Worm (Caenorhabditis elegans) whole organism, young adult: ENCODE data around the gene gst-6.

Source experiments
- B0336.3 ChIP-seq: fragments of 200-800 bp; sonication (Bioruptor generic); IDR thresholded peaks from 2 replicates; pipeline ENCODE4 v1.3.6; 2022; ENCODE audit warnings: missing genetic modification characterization, missing compliant biosample characterization
- F10E7.11 ChIP-seq: sonication (generic microtip); optimal IDR thresholded peaks from 2 replicates; lab custom pipeline; 2017; ENCODE audit warnings: mild to moderate bottlenecking, missing genetic modification characterization, moderate library complexity, missing compliant biosample characterization
- F49E8.2 ChIP-seq: sonication (generic microtip); optimal IDR thresholded peaks from 3 replicates; lab custom pipeline; 2017; ENCODE audit warnings: missing genetic modification characterization, mild to moderate bottlenecking, missing compliant biosample characterization, antibody characterized with exemption, moderate library complexity; ENCODE audit not compliant: insufficient read depth
- F55B11.4 ChIP-seq: sonication (generic microtip); optimal IDR thresholded peaks from 2 replicates; lab custom pipeline; 2016; ENCODE audit warnings: missing compliant biosample characterization, missing genetic modification characterization, borderline replicate concordance; ENCODE audit not compliant: insufficient read depth
- F57C9.4 ChIP-seq: sonication (generic microtip); optimal IDR thresholded peaks from 2 replicates; lab custom pipeline; 2017; ENCODE audit warnings: mild to moderate bottlenecking, missing genetic modification characterization, missing compliant biosample characterization
- K11D2.4 ChIP-seq: fragments of 200-800 bp; sonication (Bioruptor generic); IDR thresholded peaks from 2 replicates; pipeline ENCODE4 v1.3.6; 2022; ENCODE audit warnings: missing genetic modification reagents, missing genetic modification characterization, missing compliant biosample characterization
- K12H6.12 ChIP-seq: fragments of 200-800 bp; sonication (Bioruptor generic); optimal IDR thresholded peaks from 2 replicates; lab custom pipeline; 2018; ENCODE audit warnings: mild to moderate bottlenecking, missing genetic modification characterization, missing compliant biosample characterization
- T26A5.8 ChIP-seq: sonication (generic microtip); optimal IDR thresholded peaks from 2 replicates; lab custom pipeline; 2016; ENCODE audit warnings: missing genetic modification characterization, missing compliant biosample characterization
- Y53G8AR.9 ChIP-seq: fragments of 200-800 bp; sonication (Bioruptor generic); conservative IDR thresholded peaks from 2 replicates; pipeline ENCODE4 v1.3.6; 2022; ENCODE audit warnings: missing genetic modification reagents, missing genetic modification characterization, missing compliant biosample characterization
- Y56A3A.18 ChIP-seq: fragments of 200-800 bp; sonication (Bioruptor generic); IDR thresholded peaks from 2 replicates; pipeline ENCODE4 v1.3.6; 2022; ENCODE audit warnings: missing genetic modification reagents, missing genetic modification characterization, missing compliant biosample characterization
- Y79H2A.3 ChIP-seq: fragments of 200-800 bp; sonication (Bioruptor generic); conservative IDR thresholded peaks from 2 replicates; pipeline ENCODE4 v1.3.6; 2022; ENCODE audit warnings: missing genetic modification reagents, missing genetic modification characterization, missing compliant biosample characterization
- ZK185.1 ChIP-seq: sonication (generic microtip); optimal IDR thresholded peaks from 2 replicates; lab custom pipeline; 2016; ENCODE audit warnings: mild to moderate bottlenecking, missing genetic modification characterization, missing compliant biosample characterization; ENCODE audit not compliant: poor library complexity, severe bottlenecking
- aptf-3 ChIP-seq: fragments of 200-800 bp; sonication (Bioruptor generic); IDR thresholded peaks from 2 replicates; pipeline ENCODE4 v1.3.6; 2022; ENCODE audit warnings: missing genetic modification characterization, missing compliant biosample characterization
- attf-5 ChIP-seq: fragments of 200-800 bp; sonication (Bioruptor generic); optimal IDR thresholded peaks from 2 replicates; lab custom pipeline; 2018; ENCODE audit warnings: mild to moderate bottlenecking, missing genetic modification characterization, missing compliant biosample characterization
- cebp-2 ChIP-seq: fragments of 200-800 bp; sonication (Bioruptor generic); IDR thresholded peaks from 2 replicates; pipeline ENCODE4 v1.3.6; 2022; ENCODE audit warnings: missing genetic modification characterization, missing compliant biosample characterization
- ceh-100 ChIP-seq: fragments of 200-800 bp; sonication (Bioruptor generic); IDR thresholded peaks from 2 replicates; pipeline ENCODE4 v1.3.6; 2022; ENCODE audit warnings: missing genetic modification reagents, missing genetic modification characterization, missing compliant biosample characterization
- ceh-27 ChIP-seq: fragments of 200-800 bp; sonication (Bioruptor generic); optimal IDR thresholded peaks from 2 replicates; lab custom pipeline; 2018; ENCODE audit warnings: mild to moderate bottlenecking, missing genetic modification characterization, moderate library complexity, missing compliant biosample characterization
- ceh-40 ChIP-seq: fragments of 200-800 bp; sonication (Bioruptor generic); IDR thresholded peaks from 2 replicates; pipeline ENCODE4 v1.3.6; 2022; ENCODE audit warnings: missing genetic modification characterization, missing compliant biosample characterization
- ceh-79 ChIP-seq: sonication (generic microtip); optimal IDR thresholded peaks from 2 replicates; lab custom pipeline; 2017; ENCODE audit warnings: mild to moderate bottlenecking, missing genetic modification characterization, missing compliant biosample characterization
- chd-7 ChIP-seq: sonication (generic microtip); optimal IDR thresholded peaks from 2 replicates; lab custom pipeline; 2016; ENCODE audit warnings: mild to moderate bottlenecking, missing genetic modification characterization, moderate library complexity, missing compliant biosample characterization
- die-1 ChIP-seq: sonication (generic microtip); optimal IDR thresholded peaks from 2 replicates; lab custom pipeline; 2016; ENCODE audit warnings: missing genotype, mild to moderate bottlenecking, missing genetic modification characterization, missing compliant biosample characterization
- efl-1 ChIP-seq: fragments of 150-350 bp; optimal IDR thresholded peaks from 2 replicates; lab custom pipeline; 2014; ENCODE audit warnings: missing biosample characterization, missing genetic modification reagents, missing genetic modification characterization
- egl-44 ChIP-seq: fragments of 200-800 bp; sonication (Bioruptor generic); IDR thresholded peaks from 2 replicates; pipeline ENCODE4 v1.3.6; 2022; ENCODE audit warnings: missing genetic modification reagents, missing genetic modification characterization, missing compliant biosample characterization
- egrh-3 ChIP-seq: fragments of 200-800 bp; sonication (Bioruptor generic); IDR thresholded peaks from 2 replicates; pipeline ENCODE4 v1.3.6; 2022; ENCODE audit warnings: missing genetic modification reagents, missing genetic modification characterization, missing compliant biosample characterization
- ekl-4 ChIP-seq: fragments of 200-800 bp; sonication (Bioruptor generic); IDR thresholded peaks from 2 replicates; pipeline ENCODE4 v1.3.6; 2022; ENCODE audit warnings: missing genetic modification reagents, missing genetic modification characterization, missing compliant biosample characterization
- hmg-20 ChIP-seq: fragments of 200-800 bp; sonication (Bioruptor generic); IDR thresholded peaks from 2 replicates; pipeline ENCODE4 v1.3.6; 2022; ENCODE audit warnings: missing genetic modification reagents, missing genetic modification characterization, missing compliant biosample characterization
- hrde-1 ChIP-seq: sonication (generic microtip); optimal IDR thresholded peaks from 2 replicates; lab custom pipeline; 2016; ENCODE audit warnings: missing genetic modification characterization, mild to moderate bottlenecking, missing compliant biosample characterization, moderate library complexity, missing genotype, missing genetic modification reagents, borderline replicate concordance
- lag-1 ChIP-seq: fragments of 200-800 bp; sonication (Bioruptor generic); IDR thresholded peaks from 2 replicates; pipeline ENCODE4 v1.3.6; 2022; ENCODE audit warnings: missing genetic modification reagents, missing genetic modification characterization, missing compliant biosample characterization
- let-526 ChIP-seq: fragments of 200-800 bp; sonication (Bioruptor generic); IDR thresholded peaks from 2 replicates; pipeline ENCODE4 v1.3.6; 2022; ENCODE audit warnings: missing genetic modification reagents, missing genetic modification characterization, missing compliant biosample characterization
- let-607 ChIP-seq, 2 experiments: fragments of 200-800 bp in 1 of 2; sonication (Bioruptor generic) in 1 of 2; sonication (generic microtip) in 1 of 2; optimal IDR thresholded peaks; 2 replicates each; lab custom pipeline; 2016 to 2018; ENCODE audit warnings: mild to moderate bottlenecking in 2 of 2, missing compliant biosample characterization in 2 of 2, missing genetic modification characterization in 2 of 2, moderate library complexity in 2 of 2, missing genotype in 1 of 2
- lir-1 ChIP-seq: fragments of 200-800 bp; sonication (Bioruptor generic); conservative IDR thresholded peaks from 2 replicates; pipeline ENCODE4 v1.3.6; 2022; ENCODE audit warnings: missing genetic modification reagents, missing genetic modification characterization, missing compliant biosample characterization
- madf-3 ChIP-seq: fragments of 200-800 bp; sonication (Bioruptor generic); IDR thresholded peaks from 2 replicates; pipeline ENCODE4 v1.3.6; 2022; ENCODE audit warnings: missing genetic modification reagents, missing genetic modification characterization, missing compliant biosample characterization
- mel-28 ChIP-seq: sonication (generic microtip); optimal IDR thresholded peaks from 2 replicates; lab custom pipeline; 2016; ENCODE audit warnings: borderline replicate concordance, mild to moderate bottlenecking, missing genetic modification characterization, missing compliant biosample characterization
- mxl-1 ChIP-seq: sonication (generic microtip); optimal IDR thresholded peaks from 2 replicates; lab custom pipeline; 2016; ENCODE audit warnings: missing genetic modification characterization, missing compliant biosample characterization
- nhr-27 ChIP-seq: fragments of 200-800 bp; sonication (Bioruptor generic); optimal IDR thresholded peaks from 2 replicates; lab custom pipeline; 2018; ENCODE audit warnings: mild to moderate bottlenecking, missing genetic modification characterization, moderate library complexity, missing compliant biosample characterization
- nhr-80 ChIP-seq: sonication (generic microtip); optimal IDR thresholded peaks from 2 replicates; lab custom pipeline; 2016; ENCODE audit warnings: missing genetic modification characterization, missing compliant biosample characterization
- pbrm-1 ChIP-seq: fragments of 200-800 bp; sonication (Bioruptor generic); IDR thresholded peaks from 2 replicates; pipeline ENCODE4 v1.3.6; 2022; ENCODE audit warnings: missing genetic modification reagents, missing genetic modification characterization, missing compliant biosample characterization
- pha-4 ChIP-seq: fragments of 150-350 bp; sonication (generic microtip); optimal IDR thresholded peaks from 2 replicates; lab custom pipeline; 2014; ENCODE audit warnings: missing biosample characterization, missing genetic modification reagents, missing genetic modification characterization
- rcor-1 ChIP-seq: fragments of 200-800 bp; sonication (Bioruptor generic); IDR thresholded peaks from 2 replicates; pipeline ENCODE4 v1.3.6; 2022; ENCODE audit warnings: missing genetic modification reagents, missing genetic modification characterization, missing compliant biosample characterization
- repo-1 ChIP-seq: sonication (generic microtip); optimal IDR thresholded peaks from 2 replicates; lab custom pipeline; 2017; ENCODE audit warnings: mild to moderate bottlenecking, missing genetic modification characterization, missing compliant biosample characterization
- snpc-1.1 ChIP-seq: sonication (generic microtip); optimal IDR thresholded peaks from 2 replicates; lab custom pipeline; 2017; ENCODE audit warnings: missing genetic modification characterization, mild to moderate bottlenecking, missing compliant biosample characterization, antibody characterized with exemption, moderate library complexity, missing genotype, missing genetic modification reagents; ENCODE audit not compliant: insufficient read depth
- snpc-3.4 ChIP-seq: sonication (generic microtip); optimal IDR thresholded peaks from 2 replicates; lab custom pipeline; 2017; ENCODE audit warnings: missing genetic modification characterization, mild to moderate bottlenecking, missing compliant biosample characterization, antibody characterized with exemption, moderate library complexity, missing genotype, missing genetic modification reagents
- somi-1 ChIP-seq: fragments of 200-800 bp; sonication (Bioruptor generic); optimal IDR thresholded peaks from 2 replicates; lab custom pipeline; 2018; ENCODE audit warnings: mild to moderate bottlenecking, missing genetic modification characterization, missing compliant biosample characterization
- tbx-9 ChIP-seq: sonication (generic microtip); optimal IDR thresholded peaks from 2 replicates; lab custom pipeline; 2016; ENCODE audit warnings: borderline replicate concordance, missing genetic modification characterization, inconsistent platforms, missing compliant biosample characterization
- unc-62 ChIP-seq: fragments of 150-350 bp; optimal IDR thresholded peaks from 2 replicates; lab custom pipeline; 2014; ENCODE audit warnings: missing biosample characterization, missing genetic modification reagents, missing genetic modification characterization
- zfh-2 ChIP-seq: fragments of 200-800 bp; sonication (Bioruptor generic); conservative IDR thresholded peaks from 2 replicates; pipeline ENCODE4 v1.3.6; 2022; ENCODE audit warnings: missing genetic modification reagents, missing genetic modification characterization, missing compliant biosample characterization
- ztf-18 ChIP-seq: sonication (generic microtip); optimal IDR thresholded peaks from 2 replicates; lab custom pipeline; 2016; ENCODE audit warnings: missing genotype, mild to moderate bottlenecking, missing genetic modification characterization, missing compliant biosample characterization
- ztf-26 ChIP-seq: sonication (generic microtip); optimal IDR thresholded peaks from 2 replicates; lab custom pipeline; 2017; ENCODE audit warnings: missing genetic modification characterization, missing compliant biosample characterization

gst-6 gene

ce11 chrII:4851594-4852106 is 28.0 kb upstream of the gst-6 start, which contains the start of gene dnj-9:
dnj-9 (plus strand) TSS chrII:4852056.
- peak; percentile 99 for TF ChIP-seq ztf-18 (tag; lab: Kevin White, UChicago)
- peak; percentile 51; the same call in 1 of the 2 replicates for TF ChIP-seq ceh-40 (GFP tag; lab: Robert Waterston, UW)
- TF ChIP-seq die-1 (tag; lab: Kevin White, UChicago) = peak; percentile 53
- TF ChIP-seq let-526 = peak; percentile 83; the same call in 1 of the 2 replicates
- peak; percentile 94 for TF ChIP-seq rcor-1 (GFP tag; lab: Robert Waterston, UW)
- peak; percentile 41 for TF ChIP-seq nhr-27 (tag; lab: Kevin White, UChicago)
- TF ChIP-seq unc-62 = no peak
- peak; percentile 95 for TF ChIP-seq Y56A3A.18 (GFP tag; lab: Robert Waterston, UW)
- TF ChIP-seq lir-1 (GFP tag; lab: Robert Waterston, UW) = peak; percentile 78
- peak; percentile 91 for TF ChIP-seq efl-1 (GFP tag; lab: Kevin White, UChicago)
- TF ChIP-seq Y79H2A.3 (GFP tag; lab: Robert Waterston, UW) = 0 out of 2 replicates have a peak, but pooled peaks have one; percentile 11
- TF ChIP-seq ceh-100 (GFP tag; lab: Robert Waterston, UW) = peak; percentile 84
- TF ChIP-seq mxl-1 (tag; lab: Kevin White, UChicago) = no peak
- peak; percentile 53 for TF ChIP-seq somi-1
- TF ChIP-seq B0336.3 (GFP tag; lab: Robert Waterston, UW) = peak; percentile 93
- TF ChIP-seq hrde-1 (tag; lab: Kevin White, UChicago) = peak; percentile 62
- TF ChIP-seq pha-4 (tag; lab: Kevin White, UChicago) = peak; percentile 94
- TF ChIP-seq chd-7 = peak; percentile 81
- TF ChIP-seq cebp-2 (GFP tag; lab: Robert Waterston, UW) = no peak
- TF ChIP-seq F49E8.2 = peak; percentile 71
- peak; percentile 94 for TF ChIP-seq snpc-3.4 (tag; lab: Kevin White, UChicago)
- TF ChIP-seq egrh-3 (GFP tag; lab: Robert Waterston, UW) = no peak
- peak; percentile 91 for TF ChIP-seq pbrm-1 (GFP tag; lab: Robert Waterston, UW)
- peak; percentile 92 for TF ChIP-seq madf-3 (GFP tag; lab: Robert Waterston, UW)
- TF ChIP-seq F10E7.11 (tag; lab: Kevin White, UChicago) = no peak
- no peak for TF ChIP-seq zfh-2 (GFP tag; lab: Robert Waterston, UW)
- TF ChIP-seq T26A5.8 (tag; lab: Kevin White, UChicago) = no peak
- peak; percentile 82; the same call in 1 of the 2 replicates for TF ChIP-seq egl-44 (GFP tag; lab: Robert Waterston, UW)
- TF ChIP-seq tbx-9 (tag; lab: Kevin White, UChicago) = no peak
- no peak for TF ChIP-seq ceh-79 (tag; lab: Kevin White, UChicago)
- peak; percentile 64 for TF ChIP-seq nhr-80
- peak; percentile 98 for TF ChIP-seq Y53G8AR.9
- TF ChIP-seq F57C9.4 = no peak
- peak; percentile 94 for TF ChIP-seq repo-1 (tag; lab: Kevin White, UChicago)
- peak; percentile 6 for TF ChIP-seq mel-28 (tag; lab: Kevin White, UChicago)
- TF ChIP-seq lag-1 = no peak
- TF ChIP-seq snpc-1.1 = peak; percentile 28
- TF ChIP-seq K11D2.4 (GFP tag; lab: Robert Waterston, UW) = peak; percentile 94
- TF ChIP-seq aptf-3 = no peak
- TF ChIP-seq K12H6.12 (tag; lab: Kevin White, UChicago) = peak; percentile 71
- peak; percentile 95 for TF ChIP-seq ZK185.1
- TF ChIP-seq ztf-26 (tag; lab: Kevin White, UChicago) = peak; percentile 84
- no peak for TF ChIP-seq F55B11.4 (tag; lab: Kevin White, UChicago)
- peak; percentile 85 for TF ChIP-seq hmg-20
- peak; percentile 96 for TF ChIP-seq ekl-4
- peak; percentile 95 for TF ChIP-seq attf-5
- TF ChIP-seq ceh-27 (GFP tag; lab: Kevin White, UChicago) = peak; percentile 83
- TF ChIP-seq let-607 (tag; optimal IDR thresholded peaks at IDR 0.05; lab: Kevin White, UChicago) = peak; percentile 41 to 82
